Fruit fly (Drosophila melanogaster) whole organism, embryonic: ENCODE measurements around the gene senju.
A peak's percentile ranks its signal among the peaks of the same experiment; 100 is the strongest.

Experiments used
- Adf1 ChIP-seq: fragments of 200-800 bp; sonication (Bioruptor generic); IDR thresholded peaks from 2 replicates; pipeline ENCODE4 v1.3.6; 2022; ENCODE audit warnings: missing biosample characterization, missing genetic modification characterization
- CG10267 ChIP-seq: fragments of 200-800 bp; sonication (Bioruptor generic); optimal IDR thresholded peaks from 2 replicates; lab custom pipeline; 2018; ENCODE audit warnings: missing biosample characterization, mild to moderate bottlenecking, missing genetic modification characterization, moderate library complexity
- CG10543 ChIP-seq: fragments of 200-800 bp; sonication (Bioruptor generic); optimal IDR thresholded peaks from 3 replicates; lab custom pipeline; 2017; ENCODE audit warnings: missing biosample characterization, mild to moderate bottlenecking, missing genetic modification characterization, moderate library complexity
- CG13775 ChIP-seq: fragments of 200-800 bp; sonication (Bioruptor generic); optimal IDR thresholded peaks from 3 replicates; lab custom pipeline; 2017; ENCODE audit warnings: missing biosample characterization, mild to moderate bottlenecking, missing genetic modification characterization
- CG14014 ChIP-seq: fragments of 200-800 bp; sonication (Bioruptor generic); IDR thresholded peaks from 2 replicates; pipeline ENCODE4 v1.3.6; 2022; ENCODE audit warnings: missing biosample characterization, missing genetic modification characterization
- CG15073 ChIP-seq: fragments of 200-800 bp; sonication (Bioruptor generic); optimal IDR thresholded peaks from 2 replicates; lab custom pipeline; 2016; ENCODE audit warnings: missing biosample characterization, missing genetic modification characterization
- CG15514 ChIP-seq: fragments of 200-800 bp; sonication (Bioruptor generic); optimal IDR thresholded peaks from 3 replicates; lab custom pipeline; 2017; ENCODE audit warnings: missing biosample characterization, missing genetic modification characterization, mild to moderate bottlenecking, moderate library complexity, missing genetic modification reagents
- CG17186 ChIP-seq: fragments of 200-800 bp; sonication (Bioruptor generic); optimal IDR thresholded peaks from 3 replicates; lab custom pipeline; 2017; ENCODE audit warnings: missing biosample characterization, missing genetic modification reagents, missing genetic modification characterization
- CG17359 ChIP-seq: fragments of 200-800 bp; sonication (Bioruptor generic); optimal IDR thresholded peaks from 3 replicates; lab custom pipeline; 2018; ENCODE audit warnings: missing biosample characterization, mild to moderate bottlenecking, missing genetic modification characterization, moderate library complexity
- CG1792 ChIP-seq: fragments of 200-800 bp; sonication (Bioruptor generic); optimal IDR thresholded peaks from 2 replicates; lab custom pipeline; 2016; ENCODE audit warnings: missing biosample characterization, missing genetic modification characterization
- CG18262 ChIP-seq: fragments of 200-800 bp; optimal IDR thresholded peaks from 3 replicates; lab custom pipeline; 2019; ENCODE audit warnings: missing biosample characterization, mild to moderate bottlenecking, missing genetic modification characterization, moderate library complexity
- CG2120 ChIP-seq: fragments of 200-800 bp; sonication (Bioruptor generic); optimal IDR thresholded peaks from 3 replicates; lab custom pipeline; 2016; ENCODE audit warnings: missing biosample characterization, missing genetic modification characterization
- CG2199 ChIP-seq: fragments of 200-800 bp; sonication (Bioruptor generic); IDR thresholded peaks from 3 replicates; pipeline ENCODE4 v1.3.6; 2022; ENCODE audit warnings: missing biosample characterization, missing genetic modification characterization
- CG2889 ChIP-seq: fragments of 200-800 bp; sonication (Bioruptor generic); IDR thresholded peaks from 3 replicates; pipeline ENCODE4 v1.3.6; 2022; ENCODE audit warnings: missing biosample characterization, missing genetic modification characterization
- CG31365 ChIP-seq: fragments of 200-800 bp; sonication (Bioruptor generic); optimal IDR thresholded peaks from 2 replicates; lab custom pipeline; 2018; ENCODE audit warnings: missing biosample characterization, mild to moderate bottlenecking, missing genetic modification characterization
- CG3995 ChIP-seq: fragments of 200-800 bp; sonication (Bioruptor generic); optimal IDR thresholded peaks from 3 replicates; lab custom pipeline; 2016; ENCODE audit warnings: missing biosample characterization, missing genetic modification characterization
- CG4360 ChIP-seq: fragments of 200-800 bp; sonication (Bioruptor generic); IDR thresholded peaks from 2 replicates; pipeline ENCODE4 v1.3.6; 2022; ENCODE audit warnings: missing biosample characterization, missing genetic modification characterization
- CG6175 ChIP-seq: fragments of 200-800 bp; sonication (Bioruptor generic); IDR thresholded peaks from 3 replicates; pipeline ENCODE4 v1.3.6; 2022; ENCODE audit warnings: missing biosample characterization, missing genetic modification characterization
- CG8359 ChIP-seq: fragments of 200-800 bp; sonication (Bioruptor generic); optimal IDR thresholded peaks from 2 replicates; lab custom pipeline; 2017; ENCODE audit warnings: missing biosample characterization, mild to moderate bottlenecking, missing genetic modification characterization, borderline replicate concordance
- D19B ChIP-seq: fragments of 200-800 bp; sonication (Bioruptor generic); optimal IDR thresholded peaks from 2 replicates; lab custom pipeline; 2017; ENCODE audit warnings: missing biosample characterization, mild to moderate bottlenecking, missing genetic modification characterization
- Gug ChIP-seq: fragments of 200-800 bp; sonication (Bioruptor generic); IDR thresholded peaks from 4 replicates; pipeline ENCODE4 v1.3.6; 2022; ENCODE audit warnings: missing biosample characterization, missing genetic modification characterization
- HLH3B ChIP-seq: fragments of 200-800 bp; sonication (Bioruptor generic); IDR thresholded peaks from 2 replicates; pipeline ENCODE4 v1.3.6; 2022; ENCODE audit warnings: missing biosample characterization, missing genetic modification characterization
- HLH54F ChIP-seq: fragments of 200-800 bp; sonication (Bioruptor generic); optimal IDR thresholded peaks from 3 replicates; lab custom pipeline; 2016; ENCODE audit warnings: missing biosample characterization, missing genetic modification characterization
- HmgD ChIP-seq: fragments of 200-800 bp; sonication (Bioruptor generic); optimal IDR thresholded peaks from 3 replicates; lab custom pipeline; 2016; ENCODE audit warnings: missing biosample characterization, missing genetic modification characterization
- MBD-R2 ChIP-seq: fragments of 200-800 bp; sonication (Bioruptor generic); IDR thresholded peaks from 2 replicates; pipeline ENCODE4 v1.3.6; 2022; ENCODE audit warnings: missing biosample characterization, missing genetic modification characterization
- MTF-1 ChIP-seq: fragments of 200-800 bp; sonication (Bioruptor generic); optimal IDR thresholded peaks from 2 replicates; lab custom pipeline; 2018; ENCODE audit warnings: missing biosample characterization, mild to moderate bottlenecking, missing genetic modification characterization, borderline replicate concordance
- Max ChIP-seq: fragments of 200-800 bp; sonication (Bioruptor generic); optimal IDR thresholded peaks from 2 replicates; lab custom pipeline; 2016; ENCODE audit warnings: missing biosample characterization, mild to moderate bottlenecking, missing genetic modification characterization
- Sox100B ChIP-seq: fragments of 200-800 bp; sonication (Bioruptor generic); optimal IDR thresholded peaks from 3 replicates; lab custom pipeline; 2018; ENCODE audit warnings: missing biosample characterization, mild to moderate bottlenecking, missing genetic modification characterization
- Ssrp ChIP-seq: fragments of 200-800 bp; sonication (Bioruptor generic); optimal IDR thresholded peaks from 2 replicates; lab custom pipeline; 2018; ENCODE audit warnings: missing biosample characterization, mild to moderate bottlenecking, missing genetic modification characterization, moderate library complexity
- Taf1 ChIP-seq: fragments of 200-800 bp; sonication (Bioruptor generic); IDR thresholded peaks from 2 replicates; pipeline ENCODE4 v1.3.6; 2022; ENCODE audit warnings: missing biosample characterization, missing genetic modification characterization
- Tbp ChIP-seq: fragments of >200 bp; optimal IDR thresholded peaks from 2 replicates; lab custom pipeline; 2018; ENCODE audit warnings: missing biosample characterization, missing genetic modification characterization
- ap ChIP-seq: fragments of 200-800 bp; sonication (Bioruptor generic); IDR thresholded peaks from 2 replicates; pipeline ENCODE4 v1.3.6; 2022; ENCODE audit warnings: missing biosample characterization, missing genetic modification characterization
- bab2 ChIP-seq: fragments of 200-800 bp; sonication (Bioruptor generic); optimal IDR thresholded peaks from 2 replicates; lab custom pipeline; 2016; ENCODE audit warnings: missing biosample characterization, missing genetic modification characterization
- bigmax ChIP-seq: fragments of 200-800 bp; sonication (Bioruptor generic); optimal IDR thresholded peaks from 2 replicates; lab custom pipeline; 2018; ENCODE audit warnings: missing biosample characterization, mild to moderate bottlenecking, missing genetic modification characterization
- dmrt99B ChIP-seq: fragments of 200-800 bp; sonication (Bioruptor generic); optimal IDR thresholded peaks from 2 replicates; lab custom pipeline; 2018; ENCODE audit warnings: missing biosample characterization, mild to moderate bottlenecking, missing genetic modification characterization, moderate library complexity
- dpn ChIP-seq, 2 experiments: fragments of 200-800 bp; sonication (Bioruptor generic); optimal IDR thresholded peaks; 3 replicates each; lab custom pipeline; 2016; ENCODE audit warnings: missing biosample characterization in 2 of 2, missing genetic modification characterization in 2 of 2
- eyg ChIP-seq: fragments of 200-800 bp; sonication (Bioruptor generic); optimal IDR thresholded peaks from 3 replicates; lab custom pipeline; 2016; ENCODE audit warnings: missing biosample characterization, missing genetic modification characterization
- fd102C ChIP-seq: fragments of 200-800 bp; sonication (Bioruptor generic); optimal IDR thresholded peaks from 2 replicates; lab custom pipeline; 2018; ENCODE audit warnings: missing biosample characterization, mild to moderate bottlenecking, missing genetic modification characterization, moderate library complexity
- h ChIP-seq: fragments of >200 bp; optimal IDR thresholded peaks from 2 replicates; lab custom pipeline; 2017
- ham ChIP-seq: fragments of 200-800 bp; sonication (Bioruptor generic); IDR thresholded peaks from 2 replicates; pipeline ENCODE4 v1.3.6; 2022; ENCODE audit warnings: missing biosample characterization, missing genetic modification characterization
- lov ChIP-seq, 2 experiments: fragments of 200-800 bp in 1 of 2; fragments of >200 bp in 1 of 2; sonication (Bioruptor generic) in 1 of 2; IDR thresholded peaks in 1 of 2; optimal IDR thresholded peaks in 1 of 2; 2 replicates in 1 of 2; 3 replicates in 1 of 2; pipeline versions ENCODE4 v1.3.6 to Lab custom; 2017 to 2022; ENCODE audit warnings: missing biosample characterization in 1 of 2, missing genetic modification characterization in 1 of 2
- maf-S ChIP-seq: fragments of 200-800 bp; sonication (Bioruptor generic); optimal IDR thresholded peaks from 2 replicates; lab custom pipeline; 2016; ENCODE audit warnings: missing biosample characterization, missing genetic modification characterization
- pfk ChIP-seq: fragments of 200-800 bp; sonication (Bioruptor generic); optimal IDR thresholded peaks from 2 replicates; lab custom pipeline; 2018; ENCODE audit warnings: missing biosample characterization, mild to moderate bottlenecking, missing genetic modification characterization, moderate library complexity
- pros ChIP-seq: fragments of 200-800 bp; sonication (Bioruptor generic); optimal IDR thresholded peaks from 3 replicates; lab custom pipeline; 2019; ENCODE audit warnings: missing biosample characterization, mild to moderate bottlenecking, missing genetic modification characterization, moderate library complexity
- ranshi ChIP-seq: fragments of 200-800 bp; sonication (Bioruptor generic); IDR thresholded peaks from 2 replicates; pipeline ENCODE4 v1.3.6; 2022; ENCODE audit warnings: missing biosample characterization, missing genetic modification characterization
- slp2 ChIP-seq: fragments of 200-800 bp; sonication (Bioruptor generic); optimal IDR thresholded peaks from 2 replicates; lab custom pipeline; 2016; ENCODE audit warnings: missing biosample characterization, missing genetic modification characterization
- sug ChIP-seq: fragments of 200-800 bp; optimal IDR thresholded peaks from 2 replicates; lab custom pipeline; 2019; ENCODE audit warnings: missing biosample characterization, mild to moderate bottlenecking, missing genetic modification characterization, moderate library complexity
- tin ChIP-seq: fragments of 200-800 bp; sonication (Bioruptor generic); optimal IDR thresholded peaks from 3 replicates; lab custom pipeline; 2016; ENCODE audit warnings: missing biosample characterization, missing genetic modification characterization
- tll ChIP-seq, 2 experiments: fragments of 200-800 bp in 1 of 2; fragments of >200 bp in 1 of 2; sonication (Bioruptor generic) in 1 of 2; optimal IDR thresholded peaks; 2 replicates each; lab custom pipeline; 2017 to 2019; ENCODE audit warnings: missing biosample characterization in 2 of 2, missing genetic modification characterization in 2 of 2, mild to moderate bottlenecking in 1 of 2, moderate library complexity in 1 of 2
- tup ChIP-seq: fragments of 200-800 bp; sonication (Bioruptor generic); optimal IDR thresholded peaks from 2 replicates; lab custom pipeline; 2016; ENCODE audit warnings: missing biosample characterization, mild to moderate bottlenecking, missing genetic modification characterization, moderate library complexity

senju gene

DNA sequence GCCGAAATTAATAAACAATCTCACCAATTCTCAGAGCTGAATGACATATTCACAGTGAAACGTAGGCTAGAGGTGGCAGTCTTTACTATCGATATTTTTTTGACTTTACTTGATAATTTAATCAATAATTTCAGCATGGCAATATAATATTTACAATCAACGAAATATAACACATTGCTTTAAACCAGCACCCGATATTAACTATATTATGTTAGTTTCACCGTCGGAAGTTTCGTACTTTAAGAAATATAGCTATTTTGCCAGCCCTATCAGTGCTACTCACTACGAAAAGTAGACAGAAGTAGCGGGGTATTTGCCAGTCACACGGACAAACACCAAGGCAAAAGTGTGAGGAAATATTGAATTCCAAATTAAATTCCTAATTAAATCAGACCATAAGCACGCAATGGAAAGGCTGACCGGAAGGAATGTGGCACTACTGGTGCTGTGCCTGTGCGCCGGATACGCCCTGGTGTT is 41.8 kb upstream of the senju start, which contains the start of the genes CG31917, Tfb5 and SelT (continued):
- no peak for TF ChIP-seq CG31365 (tag; lab: Kevin White, UChicago)
- no peak for TF ChIP-seq dmrt99B (tag; lab: Kevin White, UChicago)
- no peak for TF ChIP-seq fd102C (GFP tag; lab: Kevin White, UChicago)
- TF ChIP-seq CG4360 (GFP tag; lab: Robert Waterston, UW) = no peak
- TF ChIP-seq Adf1 (GFP tag; lab: Robert Waterston, UW) = 0 out of 2 replicates have a peak, but pooled peaks have one; percentile 31
- TF ChIP-seq CG8359 (GFP tag; lab: Kevin White, UChicago) = no peak
- peak; percentile 16 to 67 for TF ChIP-seq dpn (GFP tag; optimal IDR thresholded peaks at IDR 0.05; lab: Kevin White, UChicago)
- TF ChIP-seq Gug (GFP tag; lab: Robert Waterston, UW) = no peak
- no peak for TF ChIP-seq ap
- peak; percentile 32 for TF ChIP-seq maf-S
- peak; percentile 29 for TF ChIP-seq CG10543
- peak; percentile 52 for TF ChIP-seq CG3995 (GFP tag; lab: Kevin White, UChicago)
- peak; percentile 45; the same call in 1 of the 2 replicates for TF ChIP-seq HLH3B
- no peak for TF ChIP-seq sug (tag; lab: Kevin White, UChicago)
- TF ChIP-seq CG13775 (GFP tag; lab: Kevin White, UChicago) = peak; percentile 70
- peak; percentile 59 for TF ChIP-seq Max (GFP tag; lab: Kevin White, UChicago)
- TF ChIP-seq MTF-1 = no peak
- no peak for TF ChIP-seq CG2199 (GFP tag; lab: Robert Waterston, UW)
- TF ChIP-seq bigmax (GFP tag; lab: Kevin White, UChicago) = no peak
- TF ChIP-seq CG15514 (GFP tag; lab: Kevin White, UChicago) = peak; percentile 60
- TF ChIP-seq CG17359 (tag; lab: Kevin White, UChicago) = no peak
- TF ChIP-seq ranshi (GFP tag; lab: Robert Waterston, UW) = no peak
- no peak for TF ChIP-seq ham (GFP tag; lab: Robert Waterston, UW)
- TF ChIP-seq CG2889 = no peak
- TF ChIP-seq CG10267 (tag; lab: Kevin White, UChicago) = peak; percentile 52
- no peak for TF ChIP-seq CG6175 (GFP tag; lab: Robert Waterston, UW)
- TF ChIP-seq CG14014 (GFP tag; lab: Robert Waterston, UW) = no peak
- no peak for TF ChIP-seq CG17186 (GFP tag; lab: Kevin White, UChicago)
- TF ChIP-seq Sox100B (GFP tag; lab: Kevin White, UChicago) = no peak
- no peak for TF ChIP-seq tup (GFP tag; lab: Kevin White, UChicago)
- peak; percentile 45 for TF ChIP-seq Ssrp
- peak; percentile 37 for TF ChIP-seq CG1792 (GFP tag; lab: Kevin White, UChicago)
- TF ChIP-seq MBD-R2 (GFP tag; lab: Robert Waterston, UW) = peak; percentile 93
- no peak for TF ChIP-seq Tbp
- no peak for TF ChIP-seq pfk (GFP tag; lab: Kevin White, UChicago)
- TF ChIP-seq CG15073 (GFP tag; lab: Kevin White, UChicago) = no peak
- TF ChIP-seq CG18262 = no peak
- peak; percentile 62 for TF ChIP-seq HmgD (GFP tag; lab: Kevin White, UChicago)
- peak; percentile 51 for TF ChIP-seq tin (GFP tag; lab: Kevin White, UChicago)
- peak; percentile 60 for TF ChIP-seq lov (optimal IDR thresholded peaks at IDR 0.05; lab: Kevin White, UChicago)
- TF ChIP-seq lov (GFP tag; IDR thresholded peaks at IDR 0.05; lab: Robert Waterston, UW) = no peak
- TF ChIP-seq Taf1 (GFP tag; lab: Robert Waterston, UW) = 0 out of 2 replicates have a peak, but pooled peaks have one; percentile 21
- TF ChIP-seq eyg (GFP tag; lab: Kevin White, UChicago) = no peak
- TF ChIP-seq HLH54F (GFP tag; lab: Kevin White, UChicago) = peak; percentile 59
- peak; percentile 70 for TF ChIP-seq bab2
- TF ChIP-seq pros (GFP tag; lab: Kevin White, UChicago) = no peak
- TF ChIP-seq D19B (GFP tag; lab: Kevin White, UChicago) = no peak
- no peak for TF ChIP-seq h
- no peak for TF ChIP-seq slp2 (GFP tag; lab: Kevin White, UChicago)
- TF ChIP-seq CG2120 (GFP tag; lab: Kevin White, UChicago) = peak; percentile 85
- peak in 1 of 2 experiments; percentile 64 for TF ChIP-seq tll (GFP tag; optimal IDR thresholded peaks at IDR 0.05; lab: Kevin White, UChicago)
